Fruit fly (Drosophila melanogaster): ENCODE results near the gene CG16965.

dm6 chr2L:11942265-11942664 lies 39.1 kb upstream of the CG16965 start:
- TF ChIP-seq EcR (GFP tag; optimal IDR thresholded peaks at IDR 0.05) (no peak), usp (GFP tag; optimal IDR thresholded peaks at IDR 0.05) (no peak), Dll (optimal IDR thresholded peaks at IDR 0.05) (no peak)

All from whole organism.